Fruit fly (Drosophila melanogaster) whole organism, pupa: Measurements from ENCODE around the gene CG6244.
A peak's percentile ranks its signal among the peaks of the same experiment; 100 is the strongest.

ENCODE experiments used
- CG15710 ChIP-seq: fragments of 200-800 bp; sonication (Bioruptor generic); optimal IDR thresholded peaks from 2 replicates; lab custom pipeline; 2018; ENCODE audit warnings: missing biosample characterization, mild to moderate bottlenecking, missing genetic modification characterization, moderate library complexity
- CG34367 ChIP-seq: fragments of 200-800 bp; sonication (Bioruptor generic); optimal IDR thresholded peaks from 2 replicates; lab custom pipeline; 2018; ENCODE audit warnings: missing biosample characterization, mild to moderate bottlenecking, missing genetic modification characterization
- CG8159 ChIP-seq: fragments of 200-800 bp; sonication (Bioruptor generic); optimal IDR thresholded peaks from 3 replicates; lab custom pipeline; 2018; ENCODE audit warnings: missing biosample characterization, mild to moderate bottlenecking, missing genetic modification characterization, moderate library complexity
- EcR ChIP-seq: fragments of 200-800 bp; sonication (Bioruptor generic); optimal IDR thresholded peaks from 3 replicates; lab custom pipeline; 2019; ENCODE audit warnings: missing biosample characterization, missing genetic modification characterization, mild to moderate bottlenecking, moderate library complexity, missing genetic modification reagents
- Pif1B ChIP-seq: fragments of 200-800 bp; sonication (Bioruptor generic); optimal IDR thresholded peaks from 3 replicates; lab custom pipeline; 2016; ENCODE audit warnings: missing biosample characterization, missing genetic modification characterization
- fd96Ca ChIP-seq: fragments of 200-800 bp; sonication (Bioruptor generic); IDR thresholded peaks from 3 replicates; pipeline ENCODE4 v1.3.6; 2022; ENCODE audit warnings: missing biosample characterization, missing genetic modification characterization

DNA sequence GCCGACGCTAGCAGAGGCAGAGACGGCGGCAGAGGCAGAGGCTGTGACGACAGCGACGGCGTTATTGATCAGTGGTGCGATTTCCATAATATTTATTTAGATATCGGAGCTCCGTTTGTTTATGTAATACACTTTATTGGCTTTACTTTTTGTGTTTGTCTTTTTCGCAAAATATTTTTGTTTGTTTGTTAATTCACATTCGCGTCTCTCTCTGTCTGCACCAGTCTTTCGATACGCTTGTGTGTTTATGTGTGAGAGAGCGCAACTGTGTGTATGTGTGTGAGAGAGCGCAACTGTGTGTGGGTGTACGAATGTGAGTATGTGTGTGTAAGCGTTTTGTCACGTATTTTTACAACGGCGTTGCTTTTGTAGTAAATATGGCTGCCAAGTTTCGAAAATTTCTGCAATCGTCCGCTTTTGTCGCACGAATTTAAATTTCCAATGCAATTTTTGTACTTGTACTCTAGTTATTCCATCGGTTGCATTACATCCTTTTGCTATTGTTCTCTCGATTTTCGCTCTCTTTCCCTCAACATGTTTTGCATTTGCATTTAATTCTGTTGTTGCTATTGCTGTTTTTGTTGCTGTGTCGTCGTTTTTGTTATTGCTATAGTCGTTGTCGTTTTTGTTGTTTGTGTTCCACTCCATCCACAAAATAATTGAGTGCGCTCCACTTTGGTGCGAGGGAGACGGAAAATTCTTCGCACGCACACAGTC, 17.5 kb downstream of the CG6244 start:
- TF ChIP-seq EcR (peak; percentile 55), CG8159 (tag; lab: Kevin White, UChicago) (peak; percentile 12), Pif1B (peak; percentile 38), fd96Ca (peak; percentile 17; the same call in 1 of the 3 replicates), CG34367 (tag; lab: Kevin White, UChicago) (no peak), CG15710 (tag; lab: Kevin White, UChicago) (no peak)
